Worm (Caenorhabditis elegans) whole organism, young adult: ENCODE measurements around the gene C50E3.11.

Experiments used
- B0261.1 ChIP-seq: sonication (generic microtip); optimal IDR thresholded peaks from 2 replicates; lab custom pipeline; 2016; ENCODE audit warnings: mild to moderate bottlenecking, missing genetic modification characterization, moderate library complexity, missing compliant biosample characterization
- C17E4.6 ChIP-seq: fragments of 200-800 bp; sonication (Bioruptor generic); IDR thresholded peaks from 2 replicates; pipeline ENCODE4 v1.3.6; 2022; ENCODE audit warnings: missing genetic modification reagents, missing genetic modification characterization, missing compliant biosample characterization
- Y79H2A.3 ChIP-seq: fragments of 200-800 bp; sonication (Bioruptor generic); conservative IDR thresholded peaks from 2 replicates; pipeline ENCODE4 v1.3.6; 2022; ENCODE audit warnings: missing genetic modification reagents, missing genetic modification characterization, missing compliant biosample characterization
- ama-1 ChIP-seq, 3 experiments: fragments of 150-350 bp in 1 of 3; sonication (generic microtip) in 2 of 3; optimal IDR thresholded peaks; 2 replicates each; lab custom pipeline; 2014 to 2018; ENCODE audit warnings: missing biosample characterization in 2 of 3, missing genetic modification characterization in 2 of 3, missing genetic modification reagents in 2 of 3
- ceh-100 ChIP-seq: fragments of 200-800 bp; sonication (Bioruptor generic); IDR thresholded peaks from 2 replicates; pipeline ENCODE4 v1.3.6; 2022; ENCODE audit warnings: missing genetic modification reagents, missing genetic modification characterization, missing compliant biosample characterization
- egl-18 ChIP-seq: fragments of 200-800 bp; sonication (Bioruptor generic); IDR thresholded peaks from 2 replicates; pipeline ENCODE4 v1.3.6; 2022; ENCODE audit warnings: missing genetic modification reagents, missing genetic modification characterization, missing compliant biosample characterization

DNA sequence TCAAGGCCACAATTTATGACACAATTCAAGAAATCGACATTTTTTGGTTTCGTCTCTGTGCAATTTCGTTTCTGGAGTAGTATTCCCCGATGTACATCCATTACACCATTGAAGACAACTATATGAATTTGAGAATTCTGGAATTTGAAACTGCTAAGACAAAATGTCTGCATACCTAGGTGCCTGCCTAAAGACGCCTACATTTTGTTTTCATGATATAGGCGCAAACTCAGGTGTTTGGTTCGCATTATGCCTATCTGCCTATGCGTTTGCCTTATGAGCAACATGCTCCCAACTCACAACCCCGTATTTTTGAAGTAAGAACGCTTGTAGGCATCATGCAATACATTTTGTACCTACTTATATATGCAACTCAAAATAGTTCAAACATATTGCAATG lies 32.3 kb downstream of the C50E3.11 start, which contains the start of gene F19F10.14:
- TF ChIP-seq egl-18 (GFP tag; lab: Robert Waterston, UW) (no peak), ceh-100 (GFP tag; lab: Robert Waterston, UW) (no peak), ama-1 (optimal IDR thresholded peaks at IDR 0.05; lab: Kevin White, UChicago) (no peak), ama-1 (GFP tag; optimal IDR thresholded peaks at IDR 0.05; lab: Kevin White, UChicago) (no peak), C17E4.6 (GFP tag; lab: Robert Waterston, UW) (no peak), B0261.1 (no peak), Y79H2A.3 (GFP tag; lab: Robert Waterston, UW) (no peak)
